Worm (Caenorhabditis elegans) whole organism, L1 larva: ENCODE measurements around the gene hsp-16.2.

Experiments
- efl-3 ChIP-seq: fragments of 200-800 bp; sonication (Bioruptor generic); optimal IDR thresholded peaks from 2 replicates; lab custom pipeline; 2018; ENCODE audit warnings: mild to moderate bottlenecking, missing genetic modification characterization, missing compliant biosample characterization
- lin-13 ChIP-seq: fragments of 150-350 bp; optimal IDR thresholded peaks from 2 replicates; lab custom pipeline; 2014; ENCODE audit warnings: missing biosample characterization, missing genetic modification reagents, missing genetic modification characterization
- lin-15B ChIP-seq: fragments of 150-350 bp; sonication (generic microtip); optimal IDR thresholded peaks from 3 replicates; lab custom pipeline; 2014; ENCODE audit warnings: missing biosample characterization, missing genetic modification characterization
- mab-9 ChIP-seq: fragments of 200-800 bp; sonication (Bioruptor generic); IDR thresholded peaks from 2 replicates; pipeline ENCODE4 v1.3.6; 2022; ENCODE audit warnings: missing genetic modification reagents, missing genetic modification characterization, missing compliant biosample characterization
- mdl-1 ChIP-seq, 2 experiments: fragments of 150-350 bp; optimal IDR thresholded peaks; 2 replicates each; lab custom pipeline; 2014 to 2017; ENCODE audit warnings: missing biosample characterization in 2 of 2, missing genetic modification characterization in 2 of 2, inconsistent platforms in 1 of 2
- zip-4 ChIP-seq: fragments of 200-800 bp; sonication (Bioruptor generic); optimal IDR thresholded peaks from 2 replicates; lab custom pipeline; 2018; ENCODE audit warnings: mild to moderate bottlenecking, missing genetic modification characterization, moderate library complexity, missing compliant biosample characterization

DNA sequence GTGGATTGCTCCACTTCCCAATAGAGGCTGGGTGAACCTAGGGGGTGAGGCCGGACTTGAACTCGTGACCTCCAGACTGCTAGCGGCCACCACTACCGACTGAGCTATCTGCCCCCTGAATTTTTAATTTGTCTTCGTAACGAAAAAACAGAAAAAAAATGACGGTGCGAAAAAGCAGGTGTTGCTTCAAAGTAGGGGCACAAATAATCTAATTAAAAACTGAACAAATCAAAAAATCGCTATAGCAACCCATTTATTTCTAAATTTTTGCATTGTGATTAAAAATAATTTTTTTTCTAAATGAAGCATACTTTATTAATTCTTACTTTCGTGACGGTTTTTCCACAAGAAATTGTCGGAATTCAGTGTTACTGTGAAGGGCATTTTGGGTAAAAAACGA is 6.9 kb downstream of the hsp-16.2 start, which contains the start of gene F36H9.10:
- no peak for TF ChIP-seq zip-4
- no peak for TF ChIP-seq lin-13 (GFP tag; lab: Kevin White, UChicago)
- TF ChIP-seq lin-15B (tag; lab: Kevin White, UChicago) = no peak
- TF ChIP-seq mdl-1 (tag; optimal IDR thresholded peaks at IDR 0.05; lab: Kevin White, UChicago) = no peak
- TF ChIP-seq mab-9 (GFP tag; lab: Robert Waterston, UW) = no peak
- TF ChIP-seq efl-3 (GFP tag; lab: Kevin White, UChicago) = no peak
